Worm (Caenorhabditis elegans) whole organism, L2 larva: Measurements from ENCODE around the gene F13A7.11.
A peak's percentile ranks its signal among the peaks of the same experiment; 100 is the strongest.

Source experiments
- C34F6.9 ChIP-seq: fragments of 150-350 bp; optimal IDR thresholded peaks from 2 replicates; lab custom pipeline; 2014; ENCODE audit warnings: missing biosample characterization, missing genetic modification characterization
- F13H6.1 ChIP-seq: sonication (generic microtip); optimal IDR thresholded peaks from 2 replicates; lab custom pipeline; 2016; ENCODE audit warnings: missing genetic modification characterization, missing compliant biosample characterization
- ZK546.5 ChIP-seq: sonication (generic microtip); optimal IDR thresholded peaks from 2 replicates; lab custom pipeline; 2017; ENCODE audit warnings: missing biosample characterization, missing genetic modification characterization
- alr-1 ChIP-seq: fragments of 150-350 bp; optimal IDR thresholded peaks from 2 replicates; lab custom pipeline; 2014; ENCODE audit warnings: missing biosample characterization, missing genetic modification characterization
- aly-2 ChIP-seq: fragments of 150-350 bp; optimal IDR thresholded peaks from 2 replicates; lab custom pipeline; 2014; ENCODE audit warnings: missing biosample characterization, missing genetic modification characterization
- ama-1 ChIP-seq: fragments of 150-350 bp; optimal IDR thresholded peaks from 2 replicates; lab custom pipeline; 2018; ENCODE audit warnings: inconsistent platforms
- blmp-1 ChIP-seq: sonication (generic microtip); optimal IDR thresholded peaks from 2 replicates; lab custom pipeline; 2017; ENCODE audit warnings: missing genetic modification characterization, mild to moderate bottlenecking, missing compliant biosample characterization, antibody characterized with exemption, moderate library complexity; ENCODE audit not compliant: insufficient read depth
- ceh-16 ChIP-seq: fragments of 150-350 bp; optimal IDR thresholded peaks from 2 replicates; lab custom pipeline; 2014; ENCODE audit warnings: missing biosample characterization, missing genetic modification characterization
- dmd-4 ChIP-seq: sonication (generic microtip); optimal IDR thresholded peaks from 2 replicates; lab custom pipeline; 2017; ENCODE audit warnings: missing biosample characterization, missing genetic modification characterization
- elt-1 ChIP-seq: fragments of 150-350 bp; optimal IDR thresholded peaks from 2 replicates; lab custom pipeline; 2014; ENCODE audit warnings: missing biosample characterization, missing genetic modification characterization
- elt-3 ChIP-seq: sonication (generic microtip); optimal IDR thresholded peaks from 2 replicates; lab custom pipeline; 2017; ENCODE audit warnings: missing biosample characterization, missing genetic modification characterization
- fos-1 ChIP-seq: fragments of 150-350 bp; optimal IDR thresholded peaks from 2 replicates; lab custom pipeline; 2014; ENCODE audit warnings: missing biosample characterization, missing genetic modification characterization
- gmeb-1 ChIP-seq: fragments of 150-350 bp; optimal IDR thresholded peaks from 2 replicates; lab custom pipeline; 2014; ENCODE audit warnings: missing biosample characterization, missing genetic modification characterization
- lin-11 ChIP-seq: fragments of 150-350 bp; sonication (generic microtip); optimal IDR thresholded peaks from 2 replicates; lab custom pipeline; 2014; ENCODE audit warnings: missing biosample characterization, missing genetic modification characterization, inconsistent platforms, mixed read lengths
- lin-39 ChIP-seq: fragments of 150-350 bp; optimal IDR thresholded peaks from 2 replicates; lab custom pipeline; 2014; ENCODE audit warnings: missing biosample characterization, missing genetic modification reagents, missing genetic modification characterization
- mab-5 ChIP-seq: fragments of 150-350 bp; optimal IDR thresholded peaks from 2 replicates; lab custom pipeline; 2014; ENCODE audit warnings: missing biosample characterization, missing genetic modification characterization
- nhr-10 ChIP-seq: sonication (generic microtip); optimal IDR thresholded peaks from 2 replicates; lab custom pipeline; 2017; ENCODE audit warnings: missing biosample characterization, missing genetic modification characterization
- nhr-6 ChIP-seq: fragments of 150-350 bp; optimal IDR thresholded peaks from 2 replicates; lab custom pipeline; 2014; ENCODE audit warnings: missing biosample characterization, missing genetic modification characterization
- sma-3 ChIP-seq: sonication (generic microtip); optimal IDR thresholded peaks from 2 replicates; lab custom pipeline; 2016; ENCODE audit warnings: missing genetic modification reagents, missing genetic modification characterization, missing compliant biosample characterization
- sma-9 ChIP-seq, 2 experiments: fragments of 150-350 bp in 1 of 2; sonication (generic microtip) in 1 of 2; optimal IDR thresholded peaks; 2 replicates each; lab custom pipeline; 2014 to 2016; ENCODE audit warnings: missing genetic modification characterization in 2 of 2, mild to moderate bottlenecking in 1 of 2, missing biosample characterization in 1 of 2, missing compliant biosample characterization in 1 of 2, missing genetic modification reagents in 1 of 2, moderate library complexity in 1 of 2
- snpc-4 ChIP-seq: fragments of 150-350 bp; optimal IDR thresholded peaks from 2 replicates; lab custom pipeline; 2014; ENCODE audit warnings: missing biosample characterization, missing genetic modification characterization
- unc-39 ChIP-seq: fragments of 150-350 bp; optimal IDR thresholded peaks from 2 replicates; lab custom pipeline; 2014; ENCODE audit warnings: missing biosample characterization, missing genetic modification characterization
- unc-62 ChIP-seq: fragments of 150-350 bp; optimal IDR thresholded peaks from 2 replicates; lab custom pipeline; 2014; ENCODE audit warnings: missing biosample characterization, missing genetic modification reagents, missing genetic modification characterization
- zag-1 ChIP-seq: fragments of 150-350 bp; optimal IDR thresholded peaks from 2 replicates; lab custom pipeline; 2014; ENCODE audit warnings: missing biosample characterization, missing genetic modification characterization
- ztf-11 ChIP-seq: sonication (generic microtip); optimal IDR thresholded peaks from 2 replicates; lab custom pipeline; 2017; ENCODE audit warnings: missing biosample characterization, missing genetic modification characterization
- ztf-4 ChIP-seq: fragments of 150-350 bp; optimal IDR thresholded peaks from 2 replicates; lab custom pipeline; 2014; ENCODE audit warnings: missing biosample characterization, missing genetic modification characterization

The F13A7.11 gene

DNA sequence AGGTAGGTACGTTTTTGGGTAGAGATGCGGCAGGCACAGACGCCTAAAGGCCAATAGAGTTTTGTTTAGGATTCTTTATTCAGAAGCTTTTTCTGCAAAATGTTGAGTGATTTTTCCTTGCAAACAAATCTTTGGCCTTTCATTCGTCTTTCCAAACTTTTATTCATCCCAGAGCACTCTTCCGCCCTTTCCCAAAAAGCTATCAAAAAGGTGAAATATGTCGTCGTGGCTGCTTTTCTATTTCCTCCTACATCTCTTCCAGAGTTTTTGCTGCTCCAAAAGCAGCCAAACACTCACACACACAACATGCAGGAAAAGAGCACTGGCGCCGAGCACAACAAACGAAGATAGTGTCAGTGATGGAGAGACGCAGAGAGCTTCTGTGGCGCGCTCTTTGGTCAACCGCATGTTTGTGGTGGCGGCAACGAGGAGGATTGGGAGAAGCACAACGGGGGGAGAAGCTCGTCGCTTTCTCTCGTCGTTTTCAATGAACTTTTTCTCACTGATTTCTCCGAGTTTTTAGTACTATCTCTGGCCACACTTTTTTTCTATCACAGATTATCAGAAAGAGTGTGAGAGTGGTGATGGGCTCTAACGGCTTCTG, 44.2 kb downstream of the F13A7.11 start (continued):
- TF ChIP-seq fos-1 (tag; lab: Kevin White, UChicago), result peak; percentile 52
- no peak for TF ChIP-seq unc-62 (GFP tag; lab: Kevin White, UChicago)
- TF ChIP-seq gmeb-1 (tag; lab: Kevin White, UChicago), result peak; percentile 41
- peak; percentile 11 for TF ChIP-seq snpc-4 (tag; lab: Kevin White, UChicago)
- TF ChIP-seq ama-1 (lab: Kevin White, UChicago), result no peak
- peak; percentile 29 for TF ChIP-seq lin-11
- TF ChIP-seq aly-2, result no peak
- TF ChIP-seq dmd-4 (tag; lab: Kevin White, UChicago), result no peak
- TF ChIP-seq zag-1 (tag; lab: Kevin White, UChicago), result no peak
- TF ChIP-seq sma-9 (GFP tag; optimal IDR thresholded peaks at IDR 0.05; lab: Kevin White, UChicago), result peak; percentile 60
- TF ChIP-seq sma-9 (tag; optimal IDR thresholded peaks at IDR 0.05; lab: Kevin White, UChicago), result no peak
- TF ChIP-seq lin-39 (tag; lab: Kevin White, UChicago), result no peak
- TF ChIP-seq C34F6.9 (tag; lab: Kevin White, UChicago), result peak; percentile 63
- no peak for TF ChIP-seq ceh-16 (tag; lab: Kevin White, UChicago)
- TF ChIP-seq ZK546.5 (tag; lab: Kevin White, UChicago), result no peak
- TF ChIP-seq sma-3 (GFP tag; lab: Kevin White, UChicago), result no peak
- TF ChIP-seq unc-39, result no peak
- no peak for TF ChIP-seq nhr-6 (tag; lab: Kevin White, UChicago)

ce11 chrV:16350061-16350460, 45.0 kb downstream of the F13A7.11 start:
- TF ChIP-seq ztf-11 (no peak), ztf-4 (tag; lab: Kevin White, UChicago) (no peak), alr-1 (tag; lab: Kevin White, UChicago) (no peak), unc-39 (no peak), elt-1 (no peak), blmp-1 (tag; lab: Kevin White, UChicago) (no peak), sma-3 (GFP tag; lab: Kevin White, UChicago) (no peak), elt-3 (tag; lab: Kevin White, UChicago) (no peak)

DNA sequence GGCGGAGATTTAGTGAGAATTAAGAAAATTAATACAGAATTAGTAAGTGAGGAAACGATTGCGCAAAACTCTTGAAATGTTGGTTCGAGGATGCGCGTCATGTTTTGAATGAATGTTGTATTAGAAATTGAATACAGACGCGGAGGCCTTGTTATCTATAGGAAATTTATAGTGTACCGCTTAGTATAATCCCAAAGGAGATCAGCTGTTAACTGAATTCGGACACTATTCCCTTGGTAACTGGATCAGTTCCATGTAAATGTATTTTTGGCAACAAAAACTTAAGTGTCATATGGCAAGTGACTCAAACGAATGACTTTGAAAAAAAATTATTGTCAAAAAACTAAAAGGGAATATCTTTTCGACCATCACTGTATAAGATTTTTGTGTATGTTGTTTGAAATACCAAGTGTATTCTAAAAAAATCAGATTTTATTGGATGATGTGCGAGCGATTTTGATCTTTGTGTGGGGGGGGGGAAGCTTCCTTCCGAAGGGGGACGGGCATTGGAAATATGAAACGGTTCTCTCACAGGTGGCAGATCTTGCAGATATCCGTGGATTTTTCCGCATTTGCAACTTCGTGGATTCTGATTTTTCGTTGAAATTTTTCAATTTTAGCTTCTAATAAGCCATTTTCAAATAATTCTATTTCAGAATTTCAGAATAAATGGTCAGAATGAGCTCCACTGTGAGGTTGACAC, 48.5 kb downstream of the F13A7.11 start, which contains the start of the genes W08G11.5 and W08G11.1:
TSS of gene W08G11.5 (minus strand) at position 101 of the 703 bp plus-strand sequence.
TSS of gene W08G11.1 (plus strand) at position 653 of the 703 bp plus-strand sequence.
- TF ChIP-seq mab-5 (tag; lab: Kevin White, UChicago) (no peak), fos-1 (tag; lab: Kevin White, UChicago) (no peak), nhr-10 (tag; lab: Kevin White, UChicago) (no peak), F13H6.1 (tag; lab: Kevin White, UChicago) (no peak), sma-3 (GFP tag; lab: Kevin White, UChicago) (no peak)
